Fruit fly (Drosophila melanogaster) whole organism, embryonic: ENCODE data around the gene Prosbeta2R2.
A peak's percentile ranks its signal among the peaks of the same experiment; 100 is the strongest.

Experiments used
- B-H2 ChIP-seq: fragments of 200-800 bp; sonication (Bioruptor generic); optimal IDR thresholded peaks from 2 replicates; lab custom pipeline; 2018; ENCODE audit warnings: missing biosample characterization, mild to moderate bottlenecking, missing genetic modification characterization
- Bgb ChIP-seq: fragments of 200-800 bp; sonication (Bioruptor generic); IDR thresholded peaks from 2 replicates; pipeline ENCODE4 v1.3.6; 2022; ENCODE audit warnings: missing biosample characterization, missing genetic modification characterization; ENCODE audit not compliant: partially characterized antibody
- BtbVII ChIP-seq: fragments of 200-800 bp; sonication (Bioruptor generic); optimal IDR thresholded peaks from 3 replicates; lab custom pipeline; 2017; ENCODE audit warnings: missing biosample characterization, mild to moderate bottlenecking, missing genetic modification characterization
- CG10543 ChIP-seq: fragments of 200-800 bp; sonication (Bioruptor generic); optimal IDR thresholded peaks from 3 replicates; lab custom pipeline; 2017; ENCODE audit warnings: missing biosample characterization, mild to moderate bottlenecking, missing genetic modification characterization, moderate library complexity
- CG11723 ChIP-seq: fragments of 200-800 bp; sonication (Bioruptor generic); optimal IDR thresholded peaks from 2 replicates; lab custom pipeline; 2017; ENCODE audit warnings: missing biosample characterization, mild to moderate bottlenecking, missing genetic modification characterization
- CG15514 ChIP-seq: fragments of 200-800 bp; sonication (Bioruptor generic); optimal IDR thresholded peaks from 3 replicates; lab custom pipeline; 2017; ENCODE audit warnings: missing biosample characterization, missing genetic modification characterization, mild to moderate bottlenecking, moderate library complexity, missing genetic modification reagents
- CG15696 ChIP-seq: fragments of 200-800 bp; sonication (Bioruptor generic); optimal IDR thresholded peaks from 2 replicates; lab custom pipeline; 2019; ENCODE audit warnings: missing biosample characterization, mild to moderate bottlenecking, missing genetic modification characterization, moderate library complexity
- CG1603 ChIP-seq: fragments of 200-800 bp; sonication (Bioruptor generic); optimal IDR thresholded peaks from 2 replicates; lab custom pipeline; 2019; ENCODE audit warnings: missing biosample characterization, mild to moderate bottlenecking, missing genetic modification characterization, moderate library complexity
- CG1647 ChIP-seq: fragments of 200-800 bp; sonication (Bioruptor generic); optimal IDR thresholded peaks from 3 replicates; lab custom pipeline; 2016; ENCODE audit warnings: missing biosample characterization, missing genetic modification characterization
- CG16863 ChIP-seq: fragments of 200-800 bp; sonication (Bioruptor generic); optimal IDR thresholded peaks from 3 replicates; lab custom pipeline; 2016; ENCODE audit warnings: missing biosample characterization, missing genetic modification characterization
- CG18262 ChIP-seq: fragments of 200-800 bp; optimal IDR thresholded peaks from 3 replicates; lab custom pipeline; 2019; ENCODE audit warnings: missing biosample characterization, mild to moderate bottlenecking, missing genetic modification characterization, moderate library complexity
- CG1832 ChIP-seq: fragments of 200-800 bp; sonication (Bioruptor generic); optimal IDR thresholded peaks from 2 replicates; lab custom pipeline; 2017; ENCODE audit warnings: missing biosample characterization, mild to moderate bottlenecking, missing genetic modification characterization, inconsistent platforms
- CG18764 ChIP-seq: fragments of 200-800 bp; sonication (Bioruptor generic); optimal IDR thresholded peaks from 3 replicates; lab custom pipeline; 2016; ENCODE audit warnings: missing biosample characterization, missing genetic modification characterization
- CG2116 ChIP-seq: fragments of 200-800 bp; sonication (Bioruptor generic); optimal IDR thresholded peaks from 3 replicates; lab custom pipeline; 2018; ENCODE audit warnings: missing biosample characterization, mild to moderate bottlenecking, missing genetic modification characterization
- CG2889 ChIP-seq: fragments of 200-800 bp; sonication (Bioruptor generic); IDR thresholded peaks from 3 replicates; pipeline ENCODE4 v1.3.6; 2022; ENCODE audit warnings: missing biosample characterization, missing genetic modification characterization
- CG34224 ChIP-seq: fragments of 200-800 bp; sonication (Bioruptor generic); IDR thresholded peaks from 3 replicates; pipeline ENCODE4 v1.3.6; 2022; ENCODE audit warnings: missing biosample characterization, missing genetic modification characterization; ENCODE audit not compliant: partially characterized antibody
- CG7928 ChIP-seq: fragments of 200-800 bp; sonication (Bioruptor generic); optimal IDR thresholded peaks from 2 replicates; lab custom pipeline; 2017; ENCODE audit warnings: missing biosample characterization, mild to moderate bottlenecking, missing genetic modification characterization
- CG8290 ChIP-seq, 3 experiments: fragments of 200-800 bp; sonication (Bioruptor generic); optimal IDR thresholded peaks; 2 replicates each; lab custom pipeline; 2016 to 2019; ENCODE audit warnings: missing biosample characterization in 3 of 3, missing genetic modification characterization in 3 of 3, mild to moderate bottlenecking in 2 of 3, moderate library complexity in 1 of 3
- CG8388 ChIP-seq: fragments of 200-800 bp; sonication (Bioruptor generic); optimal IDR thresholded peaks from 2 replicates; lab custom pipeline; 2019; ENCODE audit warnings: missing biosample characterization, mild to moderate bottlenecking, missing genetic modification characterization, moderate library complexity
- CG8924 ChIP-seq: fragments of 200-800 bp; optimal IDR thresholded peaks from 3 replicates; lab custom pipeline; 2019; ENCODE audit warnings: missing biosample characterization, mild to moderate bottlenecking, missing genetic modification characterization, moderate library complexity
- CG9215 ChIP-seq: fragments of 200-800 bp; sonication (Bioruptor generic); IDR thresholded peaks from 2 replicates; pipeline ENCODE4 v1.3.6; 2022; ENCODE audit warnings: missing biosample characterization, missing genetic modification characterization
- CG9437 ChIP-seq: fragments of 200-800 bp; sonication (Bioruptor generic); optimal IDR thresholded peaks from 2 replicates; lab custom pipeline; 2018; ENCODE audit warnings: missing biosample characterization, mild to moderate bottlenecking, missing genetic modification characterization
- CG9609 ChIP-seq: fragments of 200-800 bp; sonication (Bioruptor generic); optimal IDR thresholded peaks from 3 replicates; lab custom pipeline; 2016; ENCODE audit warnings: missing biosample characterization, missing genetic modification characterization
- Camta ChIP-seq: fragments of 200-800 bp; sonication (Bioruptor generic); optimal IDR thresholded peaks from 2 replicates; lab custom pipeline; 2016; ENCODE audit warnings: missing biosample characterization, missing genetic modification characterization
- Chrac-16 ChIP-seq: fragments of 200-800 bp; sonication (Bioruptor generic); optimal IDR thresholded peaks from 3 replicates; lab custom pipeline; 2016; ENCODE audit warnings: missing biosample characterization, missing genetic modification characterization
- CoRest ChIP-seq: fragments of 200-800 bp; sonication (Bioruptor generic); optimal IDR thresholded peaks from 3 replicates; lab custom pipeline; 2018; ENCODE audit warnings: missing biosample characterization, mild to moderate bottlenecking, missing genetic modification characterization, moderate library complexity
- Dek ChIP-seq: fragments of 200-800 bp; sonication (Bioruptor generic); optimal IDR thresholded peaks from 3 replicates; lab custom pipeline; 2019; ENCODE audit warnings: missing biosample characterization, mild to moderate bottlenecking, missing genetic modification characterization, moderate library complexity
- Doc2 ChIP-seq: fragments of 200-800 bp; sonication (Bioruptor generic); IDR thresholded peaks from 2 replicates; pipeline ENCODE4 v1.3.6; 2022; ENCODE audit warnings: missing biosample characterization, missing genetic modification characterization
- Optix ChIP-seq: fragments of 200-800 bp; sonication (Bioruptor generic); IDR thresholded peaks from 3 replicates; pipeline ENCODE4 v1.3.6; 2022; ENCODE audit warnings: missing biosample characterization, missing genetic modification characterization
- Pdp1 ChIP-seq, 2 experiments: fragments of 200-800 bp; sonication (Bioruptor generic); optimal IDR thresholded peaks; 3 replicates each; lab custom pipeline; 2016; ENCODE audit warnings: missing biosample characterization in 2 of 2, missing genetic modification characterization in 2 of 2, mild to moderate bottlenecking in 1 of 2, moderate library complexity in 1 of 2
- Sry-δ ChIP-seq: fragments of 200-800 bp; sonication (Bioruptor generic); optimal IDR thresholded peaks from 2 replicates; lab custom pipeline; 2016; ENCODE audit warnings: missing biosample characterization, missing genetic modification characterization
- Vsx1 ChIP-seq: fragments of 200-800 bp; sonication (Bioruptor generic); optimal IDR thresholded peaks from 2 replicates; lab custom pipeline; 2017; ENCODE audit warnings: missing biosample characterization, mild to moderate bottlenecking, missing genetic modification characterization, missing genetic modification reagents
- chinmo ChIP-seq: fragments of 200-800 bp; sonication (Bioruptor generic); IDR thresholded peaks from 4 replicates; pipeline ENCODE4 v1.3.6; 2022; ENCODE audit warnings: missing biosample characterization, missing genetic modification characterization; ENCODE audit not compliant: partially characterized antibody
- cwo ChIP-seq: fragments of 200-800 bp; sonication (Bioruptor generic); optimal IDR thresholded peaks from 3 replicates; lab custom pipeline; 2017; ENCODE audit warnings: missing biosample characterization, missing genetic modification characterization, mild to moderate bottlenecking, moderate library complexity, missing genetic modification reagents
- disco-r ChIP-seq: fragments of 200-800 bp; sonication (Bioruptor generic); optimal IDR thresholded peaks from 2 replicates; lab custom pipeline; 2016; ENCODE audit warnings: missing biosample characterization, missing genetic modification characterization
- en ChIP-seq: fragments of 200-800 bp; sonication (Bioruptor generic); optimal IDR thresholded peaks from 2 replicates; lab custom pipeline; 2016; ENCODE audit warnings: missing biosample characterization, missing genetic modification characterization
- ewg ChIP-seq: fragments of 200-800 bp; sonication (Bioruptor generic); optimal IDR thresholded peaks from 3 replicates; lab custom pipeline; 2017; ENCODE audit warnings: mild to moderate bottlenecking, missing biosample characterization, missing genetic modification reagents, missing genetic modification characterization
- fd3F ChIP-seq: fragments of 200-800 bp; sonication (Bioruptor generic); optimal IDR thresholded peaks from 2 replicates; lab custom pipeline; 2018; ENCODE audit warnings: missing biosample characterization, mild to moderate bottlenecking, missing genetic modification characterization, moderate library complexity
- gem ChIP-seq: fragments of 200-800 bp; sonication (Bioruptor generic); optimal IDR thresholded peaks from 2 replicates; lab custom pipeline; 2019; ENCODE audit warnings: missing biosample characterization, mild to moderate bottlenecking, missing genetic modification characterization, moderate library complexity
- insv ChIP-seq, 2 experiments: fragments of 200-800 bp; sonication (Bioruptor generic); optimal IDR thresholded peaks; 3 replicates each; lab custom pipeline; 2016 to 2018; ENCODE audit warnings: missing biosample characterization in 2 of 2, missing genetic modification characterization in 2 of 2
- klu ChIP-seq: fragments of 200-800 bp; sonication (Bioruptor generic); IDR thresholded peaks from 2 replicates; pipeline ENCODE4 v1.3.6; 2022; ENCODE audit warnings: missing biosample characterization, missing genetic modification characterization
- maf-S ChIP-seq: fragments of 200-800 bp; sonication (Bioruptor generic); optimal IDR thresholded peaks from 2 replicates; lab custom pipeline; 2016; ENCODE audit warnings: missing biosample characterization, missing genetic modification characterization
- org-1 ChIP-seq: fragments of 200-800 bp; sonication (Bioruptor generic); optimal IDR thresholded peaks from 2 replicates; lab custom pipeline; 2017; ENCODE audit warnings: missing biosample characterization, missing genetic modification characterization
- trh ChIP-seq: fragments of 200-800 bp; sonication (Bioruptor generic); optimal IDR thresholded peaks from 2 replicates; lab custom pipeline; 2016; ENCODE audit warnings: missing biosample characterization, missing genetic modification characterization
- tx ChIP-seq: fragments of 200-800 bp; sonication (Bioruptor generic); optimal IDR thresholded peaks from 2 replicates; lab custom pipeline; 2016; ENCODE audit warnings: missing biosample characterization, missing genetic modification characterization
- vnd ChIP-seq: fragments of 200-800 bp; sonication (Bioruptor generic); IDR thresholded peaks from 3 replicates; pipeline ENCODE4 v1.3.6; 2022; ENCODE audit warnings: missing biosample characterization, missing genetic modification characterization; ENCODE audit not compliant: partially characterized antibody

The Prosbeta2R2 gene

DNA sequence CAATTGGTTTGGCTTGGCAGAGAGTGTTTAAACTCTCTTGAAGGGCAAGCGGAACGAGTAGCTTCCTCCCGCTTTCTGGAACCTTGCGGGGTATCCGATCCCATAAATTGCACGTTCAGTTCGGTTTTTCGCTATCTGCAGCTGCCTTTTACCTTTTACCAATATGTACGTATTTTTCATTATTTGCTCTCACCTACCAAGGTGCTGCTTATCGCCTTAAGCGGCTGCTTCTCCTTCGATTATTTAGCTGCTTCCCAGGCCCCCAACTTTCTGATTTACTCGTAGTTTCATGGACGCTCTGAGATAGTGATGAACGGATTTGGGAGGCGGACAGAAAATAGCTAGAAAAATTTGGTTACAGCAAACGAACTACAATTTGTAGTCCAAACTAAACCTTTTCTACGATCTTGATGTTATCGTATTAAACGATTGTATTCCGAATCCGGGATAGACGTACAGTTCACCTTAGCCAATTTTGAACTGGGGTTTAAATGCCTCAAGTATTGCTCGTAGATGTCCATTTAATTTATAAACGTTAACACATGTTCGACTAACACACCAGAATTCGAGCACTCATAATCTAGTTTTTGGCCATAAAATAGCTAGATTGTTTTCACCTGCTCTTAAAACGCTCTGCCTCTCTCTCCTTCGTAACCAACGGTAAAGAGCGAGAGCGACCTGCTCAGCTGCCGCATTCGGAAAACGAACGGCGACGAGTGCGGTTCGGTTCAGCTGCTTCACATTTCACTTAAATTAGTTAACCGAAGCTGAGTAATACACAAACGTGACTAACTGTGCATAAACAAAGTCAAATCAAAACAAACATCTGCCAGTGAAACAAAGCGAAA lies 45.1 kb upstream of the Prosbeta2R2 start (continued):
- TF ChIP-seq CG2116 (GFP tag; lab: Kevin White, UChicago): peak; percentile 32
- peak in 1 of 2 experiments; percentile 58 for TF ChIP-seq Pdp1 (GFP tag; optimal IDR thresholded peaks at IDR 0.05; lab: Kevin White, UChicago)
- TF ChIP-seq cwo: peak; percentile 61
- no peak for TF ChIP-seq klu (GFP tag; lab: Robert Waterston, UW)
- TF ChIP-seq chinmo: peak; percentile 91; the same call in 2 of the 4 replicates
- TF ChIP-seq CG11723: peak; percentile 15
- no peak for TF ChIP-seq Camta
- peak; percentile 37 for TF ChIP-seq CG18764 (GFP tag; lab: Kevin White, UChicago)
- TF ChIP-seq fd3F: peak; percentile 13
- no peak for TF ChIP-seq CG9215 (GFP tag; lab: Robert Waterston, UW)
- peak; percentile 9 for TF ChIP-seq CG8290 (GFP tag; optimal IDR thresholded peaks at IDR 0.05; lab: Kevin White, UChicago)
- peak in 1 of 2 experiments; percentile 49 for TF ChIP-seq CG8290 (tag; optimal IDR thresholded peaks at IDR 0.05; lab: Kevin White, UChicago)
- peak; percentile 8 for TF ChIP-seq Chrac-16 (GFP tag; lab: Kevin White, UChicago)
- TF ChIP-seq tx: peak; percentile 4
- TF ChIP-seq CG9609 (GFP tag; lab: Kevin White, UChicago): peak; percentile 14
- no peak for TF ChIP-seq CG7928 (GFP tag; lab: Kevin White, UChicago)
- peak; percentile 64 for TF ChIP-seq CoRest (tag; lab: Kevin White, UChicago)
- TF ChIP-seq CG2889 (GFP tag; lab: Robert Waterston, UW): no peak
- no peak for TF ChIP-seq en (GFP tag; lab: Kevin White, UChicago)
- TF ChIP-seq CG8924 (tag; lab: Kevin White, UChicago): peak; percentile 79
- TF ChIP-seq CG10543 (GFP tag; lab: Kevin White, UChicago): peak; percentile 82
- peak; percentile 16 for TF ChIP-seq Sry-δ (GFP tag; lab: Kevin White, UChicago)
- TF ChIP-seq ewg: no peak
- no peak for TF ChIP-seq CG1832 (GFP tag; lab: Kevin White, UChicago)
- no peak for TF ChIP-seq trh (GFP tag; lab: Kevin White, UChicago)
- TF ChIP-seq Dek: peak; percentile 42
- peak; percentile 38 for TF ChIP-seq Vsx1
- peak; percentile 42 for TF ChIP-seq CG1603 (tag; lab: Kevin White, UChicago)
- TF ChIP-seq vnd (GFP tag; lab: Robert Waterston, UW): no peak
- peak; percentile 54 for TF ChIP-seq CG15514
- peak; percentile 41; the same call in 1 of the 2 replicates for TF ChIP-seq Bgb (GFP tag; lab: Robert Waterston, UW)
- TF ChIP-seq CG18262: peak; percentile 47
- no peak for TF ChIP-seq Optix (GFP tag; lab: Robert Waterston, UW)
- TF ChIP-seq org-1 (GFP tag; lab: Kevin White, UChicago): peak; percentile 43
- TF ChIP-seq CG15696: peak; percentile 9
- peak; percentile 18 for TF ChIP-seq B-H2
- TF ChIP-seq maf-S: peak; percentile 34
- TF ChIP-seq CG16863 (GFP tag; lab: Kevin White, UChicago): peak; percentile 44
- TF ChIP-seq BtbVII (GFP tag; lab: Kevin White, UChicago): peak; percentile 59
- peak; percentile 58 for TF ChIP-seq gem (tag; lab: Kevin White, UChicago)
- TF ChIP-seq disco-r (GFP tag; lab: Kevin White, UChicago): peak; percentile 14
- peak in 1 of 2 experiments; percentile 9 for TF ChIP-seq insv (GFP tag; optimal IDR thresholded peaks at IDR 0.05; lab: Kevin White, UChicago)
- no peak for TF ChIP-seq CG1647 (GFP tag; lab: Kevin White, UChicago)
- TF ChIP-seq CG34224 (GFP tag; lab: Robert Waterston, UW): 0 out of 3 replicates have a peak, but pooled peaks have one; percentile 32
- peak; percentile 65 for TF ChIP-seq CG9437 (GFP tag; lab: Kevin White, UChicago)
- TF ChIP-seq CG8388 (GFP tag; lab: Kevin White, UChicago): peak; percentile 22
- no peak for TF ChIP-seq Doc2 (GFP tag; lab: Robert Waterston, UW)
